Worm (Caenorhabditis elegans): ENCODE data around the gene sdz-6.

DNA sequence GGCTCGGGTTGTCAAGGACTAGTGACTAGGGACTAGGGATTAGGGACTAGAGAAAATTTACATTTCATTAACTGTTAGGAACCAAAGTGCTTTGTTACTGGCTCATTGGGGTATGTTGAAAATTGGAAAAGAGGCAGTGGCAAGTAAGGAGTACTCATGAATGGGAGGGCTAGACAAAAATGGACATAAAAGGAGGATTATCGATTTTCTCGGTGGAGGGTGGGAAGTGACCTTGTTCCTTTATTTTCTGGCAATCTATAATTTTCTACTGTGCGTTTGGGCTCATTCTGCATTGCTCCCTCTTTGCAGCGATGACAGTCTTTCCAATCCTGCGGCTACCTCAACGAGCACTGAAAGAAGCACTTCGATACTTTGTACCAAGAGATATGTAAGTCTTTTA, 22.9 kb upstream of the sdz-6 start, which contains the start of gene fbxb-60:
- TF ChIP-seq tbx-11 (GFP tag; IDR thresholded peaks at IDR 0.05) (no peak), ama-1 (optimal IDR thresholded peaks at IDR 0.05) (no peak), flt-1 (GFP tag; IDR thresholded peaks at IDR 0.05) (no peak), hmbx-1 (tag; optimal IDR thresholded peaks at IDR 0.05) (no peak), hmg-4 (GFP tag; optimal IDR thresholded peaks at IDR 0.05) (no peak), F13C5.2 (tag; optimal IDR thresholded peaks at IDR 0.05) (no peak), sea-1 (GFP tag; conservative IDR thresholded peaks at IDR 0.05) (no peak), hnd-1 (tag; optimal IDR thresholded peaks at IDR 0.05) (no peak), ceh-36 (tag; optimal IDR thresholded peaks at IDR 0.05) (no peak), ets-7 (tag; optimal IDR thresholded peaks at IDR 0.05) (no peak), aly-1 (tag; optimal IDR thresholded peaks at IDR 0.05) (no peak), ceh-13 (GFP tag; optimal IDR thresholded peaks at IDR 0.05) (no peak), tbx-37 (GFP tag; conservative IDR thresholded peaks at IDR 0.05) (no peak)
